Comparison of ENCODE assay signal across 6 worm cellular contexts in genomic region chrX:10656604-10657003, ce11.
A peak's percentile ranks its signal among the peaks of the same experiment; 100 is the strongest.
TF ChIP-seq lines count a peak whose summit lies in the region.

No protein-coding gene starts in this region.

TF ChIP-seq in whole organism, L1 larva, 84 proteins besides CTCF, POLR2A, EP300 and RAD21:
- TF ChIP-seq ztf-11 (tag; optimal IDR thresholded peaks at IDR 0.05; lab: Kevin White, UChicago) (no peak), lsy-2 (tag; optimal IDR thresholded peaks at IDR 0.05; lab: Kevin White, UChicago) (peak in 1 of 2 experiments; percentile 63), nhr-85 (tag; lab: Kevin White, UChicago) (peak; percentile 12), dsc-1 (tag; optimal IDR thresholded peaks at IDR 0.05; lab: Kevin White, UChicago) (no peak), blmp-1 (tag; optimal IDR thresholded peaks at IDR 0.05; lab: Kevin White, UChicago) (peak; percentile 80), xbp-1 (tag; optimal IDR thresholded peaks at IDR 0.05; lab: Kevin White, UChicago) (peak; percentile 86)

TF ChIP-seq in whole organism, L2 larva, 48 proteins besides CTCF, POLR2A, EP300 and RAD21:
- TF ChIP-seq lin-11 (tag; optimal IDR thresholded peaks at IDR 0.05; lab: Kevin White, UChicago): peak; percentile 24
- TF ChIP-seq blmp-1 (tag; optimal IDR thresholded peaks at IDR 0.05; lab: Kevin White, UChicago; ENCODE audit: insufficient read depth): peak; percentile 52
- TF ChIP-seq Y55F3AM.14 (GFP tag; optimal IDR thresholded peaks at IDR 0.05; lab: Kevin White, UChicago): no peak
- peak in 1 of 2 experiments; percentile 30 for TF ChIP-seq lsy-2 (tag; optimal IDR thresholded peaks at IDR 0.05; lab: Kevin White, UChicago)

TF ChIP-seq in whole organism, L3 larva, 47 proteins besides CTCF, POLR2A, EP300 and RAD21:
- no peak for TF ChIP-seq lin-15B (tag; optimal IDR thresholded peaks at IDR 0.05; lab: Kevin White, UChicago)
- TF ChIP-seq nhr-12 (tag; optimal IDR thresholded peaks at IDR 0.05; lab: Kevin White, UChicago): no peak
- no peak for TF ChIP-seq R02D3.7 (tag; optimal IDR thresholded peaks at IDR 0.05; lab: Kevin White, UChicago)
- no peak for TF ChIP-seq sea-2 (GFP tag; optimal IDR thresholded peaks at IDR 0.05; lab: Kevin White, UChicago)
- TF ChIP-seq pqm-1 (tag; optimal IDR thresholded peaks at IDR 0.05; lab: Kevin White, UChicago): no peak
- peak; percentile 33 for TF ChIP-seq nhr-23 (tag; optimal IDR thresholded peaks at IDR 0.05; lab: Kevin White, UChicago)
- no peak for TF ChIP-seq nhr-28 (tag; optimal IDR thresholded peaks at IDR 0.05; lab: Kevin White, UChicago)
- peak; percentile 90 for TF ChIP-seq nfya-1 (tag; optimal IDR thresholded peaks at IDR 0.05; lab: Kevin White, UChicago; ENCODE audit: insufficient read depth)

TF ChIP-seq in whole organism, L4 larva, 104 proteins besides CTCF, POLR2A, EP300 and RAD21:
- no peak for TF ChIP-seq ceh-28 (tag; optimal IDR thresholded peaks at IDR 0.05; lab: Kevin White, UChicago)
- TF ChIP-seq aha-1 (tag; lab: Kevin White, UChicago): peak; percentile 91
- 0 out of 2 replicates have a peak, but pooled peaks have one; percentile 32 for TF ChIP-seq hmg-1.1 (GFP tag; IDR thresholded peaks at IDR 0.05; lab: Robert Waterston, UW)
- TF ChIP-seq mes-2 (tag; optimal IDR thresholded peaks at IDR 0.05; lab: Kevin White, UChicago; ENCODE audit: poor library complexity, severe bottlenecking): peak; percentile 6
- no peak for TF ChIP-seq ctbp-1 (GFP tag; IDR thresholded peaks at IDR 0.05; lab: Robert Waterston, UW)
- TF ChIP-seq lir-3 (tag; optimal IDR thresholded peaks at IDR 0.05; lab: Kevin White, UChicago): no peak
- TF ChIP-seq php-3 (GFP tag; IDR thresholded peaks at IDR 0.05; lab: Robert Waterston, UW): peak; percentile 39; the same call in 1 of the 2 replicates
- peak; percentile 24 for TF ChIP-seq hlh-11 (tag; optimal IDR thresholded peaks at IDR 0.05; lab: Kevin White, UChicago)
- no peak for TF ChIP-seq ceh-20 (GFP tag; IDR thresholded peaks at IDR 0.05; lab: Robert Waterston, UW)
- no peak for TF ChIP-seq ztf-7 (tag; optimal IDR thresholded peaks at IDR 0.05; lab: Kevin White, UChicago)
- TF ChIP-seq rbr-2 (tag; optimal IDR thresholded peaks at IDR 0.05; lab: Kevin White, UChicago): peak; percentile 61
- TF ChIP-seq D1046.2 (GFP tag; IDR thresholded peaks at IDR 0.05; lab: Robert Waterston, UW): no peak
- no peak for TF ChIP-seq daf-19 (GFP tag; conservative IDR thresholded peaks at IDR 0.05; lab: Robert Waterston, UW)
- TF ChIP-seq mdt-29 (GFP tag; IDR thresholded peaks at IDR 0.05; lab: Robert Waterston, UW): no peak
- peak in 1 of 2 experiments; percentile 41 for TF ChIP-seq lsy-2 (tag; optimal IDR thresholded peaks at IDR 0.05; lab: Kevin White, UChicago)
- no peak for TF ChIP-seq dpl-1 (GFP tag; optimal IDR thresholded peaks at IDR 0.05; lab: Kevin White, UChicago)
- TF ChIP-seq zag-1 (tag; optimal IDR thresholded peaks at IDR 0.05; lab: Kevin White, UChicago): no peak
- TF ChIP-seq mep-1 (tag; optimal IDR thresholded peaks at IDR 0.05; lab: Kevin White, UChicago): peak; percentile 5
- no peak for TF ChIP-seq nhr-28 (tag; optimal IDR thresholded peaks at IDR 0.05; lab: Kevin White, UChicago)
- TF ChIP-seq nhr-48 (tag; optimal IDR thresholded peaks at IDR 0.05; lab: Kevin White, UChicago): no peak
- TF ChIP-seq egl-43 (GFP tag; IDR thresholded peaks at IDR 0.05; lab: Robert Waterston, UW): no peak

TF ChIP-seq in whole organism, late embryonic, 69 proteins besides CTCF, POLR2A, EP300 and RAD21:
- TF ChIP-seq lin-11 (tag; optimal IDR thresholded peaks at IDR 0.05; lab: Kevin White, UChicago) (no peak), ets-4 (tag; optimal IDR thresholded peaks at IDR 0.05; lab: Kevin White, UChicago) (no peak), unc-86 (tag; optimal IDR thresholded peaks at IDR 0.05; lab: Kevin White, UChicago) (no peak), T23F11.4 (GFP tag; optimal IDR thresholded peaks at IDR 0.05; lab: Kevin White, UChicago) (no peak), C38D4.7 (GFP tag; optimal IDR thresholded peaks at IDR 0.05; lab: Kevin White, UChicago) (no peak), pha-2 (tag; optimal IDR thresholded peaks at IDR 0.05; lab: Kevin White, UChicago) (no peak), nfya-1 (tag; optimal IDR thresholded peaks at IDR 0.05; lab: Kevin White, UChicago) (peak; percentile 14)

TF ChIP-seq in whole organism, young adult, 124 proteins besides CTCF, POLR2A, EP300 and RAD21:
- TF ChIP-seq nfyb-1 (GFP tag; IDR thresholded peaks at IDR 0.05; lab: Robert Waterston, UW) (peak; percentile 39; the same call in 1 of the 2 replicates), K12H6.12 (tag; optimal IDR thresholded peaks at IDR 0.05; lab: Kevin White, UChicago) (peak; percentile 72), sea-2 (GFP tag; IDR thresholded peaks at IDR 0.05; lab: Robert Waterston, UW) (no peak), D2030.7 (GFP tag; IDR thresholded peaks at IDR 0.05; lab: Robert Waterston, UW) (no peak), zfh-2 (GFP tag; conservative IDR thresholded peaks at IDR 0.05; lab: Robert Waterston, UW) (peak; percentile 67), Y67H2A.10 (GFP tag; conservative IDR thresholded peaks at IDR 0.05; lab: Robert Waterston, UW) (no peak), hrde-1 (tag; optimal IDR thresholded peaks at IDR 0.05; lab: Kevin White, UChicago; ENCODE audit: borderline replicate concordance) (no peak)
